Worm (Caenorhabditis elegans): Measurements from ENCODE around the gene F59B2.12.

F59B2.12 gene

ce11 chrIII:9058959-9059534 lies 41.6 kb downstream of the F59B2.12 start, which contains the start of gene gst-1:
Gene gst-1 (plus strand): TSS chrIII:9059331.
- 0 out of 2 replicates have a peak, but pooled peaks have one; percentile 7 for TF ChIP-seq rcor-1 (GFP tag; IDR thresholded peaks at IDR 0.05)
- TF ChIP-seq die-1 (tag; optimal IDR thresholded peaks at IDR 0.05) = no peak
- TF ChIP-seq pbrm-1 (GFP tag; IDR thresholded peaks at IDR 0.05) = no peak
- TF ChIP-seq tlf-1 (GFP tag; optimal IDR thresholded peaks at IDR 0.05) = no peak
- peak; percentile 19 for TF ChIP-seq lin-40 (tag; optimal IDR thresholded peaks at IDR 0.05)
- no peak for TF ChIP-seq ztf-26 (tag; optimal IDR thresholded peaks at IDR 0.05)
- TF ChIP-seq hlh-26 (GFP tag; conservative IDR thresholded peaks at IDR 0.05) = no peak
- TF ChIP-seq mxl-1 (tag; optimal IDR thresholded peaks at IDR 0.05) = no peak
- TF ChIP-seq dpl-1 (GFP tag; optimal IDR thresholded peaks at IDR 0.05) = no peak
- no peak for TF ChIP-seq Y79H2A.3 (GFP tag; conservative IDR thresholded peaks at IDR 0.05)
- TF ChIP-seq F49E8.2 (tag; optimal IDR thresholded peaks at IDR 0.05; ENCODE audit: insufficient read depth) = no peak
- no peak for TF ChIP-seq ztf-3 (GFP tag; optimal IDR thresholded peaks at IDR 0.05)
- peak; percentile 40 for TF ChIP-seq snpc-1.3 (tag; optimal IDR thresholded peaks at IDR 0.05; ENCODE audit: insufficient read depth)
- peak; percentile 20; the same call in 1 of the 2 replicates for TF ChIP-seq madf-6 (GFP tag; IDR thresholded peaks at IDR 0.05)
- TF ChIP-seq ccch-3 (GFP tag; optimal IDR thresholded peaks at IDR 0.05) = no peak
- no peak for TF ChIP-seq ztf-28 (GFP tag; IDR thresholded peaks at IDR 0.05)
- TF ChIP-seq Y56A3A.18 (GFP tag; IDR thresholded peaks at IDR 0.05) = no peak
- peak; percentile 28 for TF ChIP-seq pha-4 (tag; optimal IDR thresholded peaks at IDR 0.05)
- no peak for TF ChIP-seq snpc-4 (GFP tag; optimal IDR thresholded peaks at IDR 0.05)
- TF ChIP-seq snpc-4 (tag; optimal IDR thresholded peaks at IDR 0.05) = no peak
- TF ChIP-seq aptf-2 (GFP tag; conservative IDR thresholded peaks at IDR 0.05) = no peak
- TF ChIP-seq hsf-1 (GFP tag; IDR thresholded peaks at IDR 0.05) = peak; percentile 92
- no peak for TF ChIP-seq chd-7 (tag; optimal IDR thresholded peaks at IDR 0.05)
- no peak for TF ChIP-seq bed-2 (GFP tag; IDR thresholded peaks at IDR 0.05)
- no peak for TF ChIP-seq rec-8 (tag; optimal IDR thresholded peaks at IDR 0.05)
- no peak for TF ChIP-seq lag-1 (GFP tag; IDR thresholded peaks at IDR 0.05)
- TF ChIP-seq egl-44 (GFP tag; IDR thresholded peaks at IDR 0.05) = no peak
- no peak for TF ChIP-seq T07F8.4 (tag; optimal IDR thresholded peaks at IDR 0.05)
- no peak for TF ChIP-seq aptf-3 (GFP tag; IDR thresholded peaks at IDR 0.05)
- 0 out of 2 replicates have a peak, but pooled peaks have one; percentile 42 for TF ChIP-seq madf-3 (GFP tag; IDR thresholded peaks at IDR 0.05)
- no peak for TF ChIP-seq F39B2.1 (GFP tag; IDR thresholded peaks at IDR 0.05)
- no peak for TF ChIP-seq B0019.2 (GFP tag; conservative IDR thresholded peaks at IDR 0.05)
- no peak for TF ChIP-seq ztf-25 (GFP tag; IDR thresholded peaks at IDR 0.05)
- TF ChIP-seq hmg-1.2 (GFP tag; IDR thresholded peaks at IDR 0.05) = no peak
- no peak for TF ChIP-seq dpff-1 (tag; optimal IDR thresholded peaks at IDR 0.05)
- TF ChIP-seq let-607 (tag; optimal IDR thresholded peaks at IDR 0.05) = peak; percentile 58 to 87
- TF ChIP-seq C17E4.6 (GFP tag; IDR thresholded peaks at IDR 0.05) = 0 out of 2 replicates have a peak, but pooled peaks have one; percentile 29
- no peak for TF ChIP-seq F10E7.11 (tag; optimal IDR thresholded peaks at IDR 0.05)
- TF ChIP-seq attf-6 (GFP tag; IDR thresholded peaks at IDR 0.05) = no peak
- TF ChIP-seq F55B11.4 (tag; optimal IDR thresholded peaks at IDR 0.05; ENCODE audit: borderline replicate concordance, insufficient read depth) = no peak
- TF ChIP-seq ceh-91 (GFP tag; IDR thresholded peaks at IDR 0.05) = no peak
- no peak for TF ChIP-seq ceh-79 (tag; optimal IDR thresholded peaks at IDR 0.05)
- no peak for TF ChIP-seq zfh-2 (GFP tag; conservative IDR thresholded peaks at IDR 0.05)
- TF ChIP-seq nhr-90 (tag; optimal IDR thresholded peaks at IDR 0.05) = no peak
- peak; percentile 44; the same call in 1 of the 2 replicates for TF ChIP-seq B0336.3 (GFP tag; IDR thresholded peaks at IDR 0.05)
- no peak for TF ChIP-seq F37B4.10 (GFP tag; IDR thresholded peaks at IDR 0.05)
- TF ChIP-seq akir-1 (GFP tag; optimal IDR thresholded peaks at IDR 0.05) = no peak
- peak; percentile 35 for TF ChIP-seq ztf-22 (GFP tag; optimal IDR thresholded peaks at IDR 0.05)
